Worm (Caenorhabditis elegans): ENCODE measurements around the gene Y39H10B.3.

The Y39H10B.3 gene

ce11 chrV:3706167-3706566, 35.6 kb downstream of the Y39H10B.3 start:
- no peak for TF ChIP-seq lin-39 (tag; optimal IDR thresholded peaks at IDR 0.05)

DNA sequence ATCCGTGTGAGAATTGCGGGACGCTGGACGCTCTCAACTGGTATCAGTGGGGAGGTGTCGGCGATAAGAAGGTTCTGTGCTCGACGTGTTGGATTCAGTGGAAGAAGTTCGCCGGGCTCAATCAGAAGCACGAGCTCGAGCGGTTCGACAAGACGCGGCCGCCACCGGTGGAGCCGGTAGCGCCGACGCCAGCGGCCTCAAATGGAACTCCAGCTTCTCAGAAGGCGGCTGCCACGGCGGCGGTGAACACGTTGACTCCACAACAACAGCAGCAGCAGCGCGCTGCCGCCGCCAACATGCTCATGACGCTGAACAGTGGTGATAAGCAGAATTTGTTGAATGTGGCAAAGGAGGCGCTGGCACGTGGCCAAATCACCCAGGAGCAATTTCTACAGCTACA, 36.3 kb downstream of the Y39H10B.3 start:
- no peak for TF ChIP-seq fkh-10 (GFP tag; optimal IDR thresholded peaks at IDR 0.05)
- TF ChIP-seq ceh-8 (GFP tag; optimal IDR thresholded peaks at IDR 0.05), result peak; percentile 11
- TF ChIP-seq C16A3.4 (tag; optimal IDR thresholded peaks at IDR 0.05), result no peak

DNA sequence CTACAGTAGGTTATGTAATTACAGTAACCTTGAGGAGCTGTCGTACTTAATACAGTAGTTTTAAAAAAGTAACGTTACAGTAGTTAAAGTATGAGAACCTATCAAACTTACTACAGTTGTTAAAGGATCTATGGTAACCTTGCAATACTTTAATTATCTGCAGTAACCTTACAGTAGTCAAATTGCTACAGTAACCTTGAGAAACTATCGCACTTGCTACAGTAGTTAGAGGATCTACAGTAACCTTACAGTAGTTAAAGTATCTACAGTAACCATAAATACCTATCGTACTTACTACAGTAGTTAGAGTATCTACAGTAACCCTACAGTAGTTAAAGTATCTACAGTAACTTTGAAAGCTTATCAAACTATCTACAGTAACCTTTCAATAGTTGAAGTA, 40.9 kb downstream of the Y39H10B.3 start:
- TF ChIP-seq jun-1 (tag; optimal IDR thresholded peaks at IDR 0.05) (no peak), skn-1 (tag; optimal IDR thresholded peaks at IDR 0.05) (no peak), swsn-7 (tag; optimal IDR thresholded peaks at IDR 0.05) (no peak), mdl-1 (tag; optimal IDR thresholded peaks at IDR 0.05) (no peak), mef-2 (tag; optimal IDR thresholded peaks at IDR 0.05) (no peak), xbp-1 (tag; optimal IDR thresholded peaks at IDR 0.05) (no peak), sox-4 (tag; optimal IDR thresholded peaks at IDR 0.05) (no peak), mab-9 (GFP tag; IDR thresholded peaks at IDR 0.05) (no peak), ces-1 (GFP tag; optimal IDR thresholded peaks at IDR 0.05) (no peak), fkh-10 (GFP tag; optimal IDR thresholded peaks at IDR 0.05) (no peak), nhr-76 (tag; optimal IDR thresholded peaks at IDR 0.05) (no peak), nhr-28 (tag; optimal IDR thresholded peaks at IDR 0.05) (no peak), Y116A8C.19 (tag; optimal IDR thresholded peaks at IDR 0.05; ENCODE audit: borderline replicate concordance) (no peak), unc-86 (tag; optimal IDR thresholded peaks at IDR 0.05) (no peak)

DNA sequence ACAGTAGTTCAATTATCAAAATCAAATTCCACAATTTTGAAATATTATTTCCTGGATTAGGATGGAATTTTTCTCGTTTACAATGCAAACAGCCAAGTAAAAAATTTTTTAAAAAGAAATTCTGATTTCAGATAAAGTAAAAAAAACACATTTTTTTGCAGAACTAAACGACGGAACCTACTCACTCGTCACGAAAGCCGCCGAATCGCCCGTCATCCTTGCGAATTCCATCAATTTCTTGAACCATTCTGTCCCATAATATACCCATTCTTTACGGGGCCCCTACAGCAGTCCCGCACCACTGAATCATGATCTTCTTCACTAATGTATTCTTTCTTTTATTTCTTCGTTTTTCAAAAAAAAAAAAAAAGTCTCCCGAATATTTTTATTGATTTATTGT, 41.6 kb downstream of the Y39H10B.3 start:
- TF ChIP-seq tbx-2 (tag; optimal IDR thresholded peaks at IDR 0.05) (peak; percentile 8), lsy-2 (tag; optimal IDR thresholded peaks at IDR 0.05) (peak in 1 of 2 experiments; percentile 1), ztf-4 (tag; optimal IDR thresholded peaks at IDR 0.05) (no peak), fkh-8 (tag; optimal IDR thresholded peaks at IDR 0.05) (peak; percentile 14), lin-39 (tag; optimal IDR thresholded peaks at IDR 0.05) (no peak)

DNA sequence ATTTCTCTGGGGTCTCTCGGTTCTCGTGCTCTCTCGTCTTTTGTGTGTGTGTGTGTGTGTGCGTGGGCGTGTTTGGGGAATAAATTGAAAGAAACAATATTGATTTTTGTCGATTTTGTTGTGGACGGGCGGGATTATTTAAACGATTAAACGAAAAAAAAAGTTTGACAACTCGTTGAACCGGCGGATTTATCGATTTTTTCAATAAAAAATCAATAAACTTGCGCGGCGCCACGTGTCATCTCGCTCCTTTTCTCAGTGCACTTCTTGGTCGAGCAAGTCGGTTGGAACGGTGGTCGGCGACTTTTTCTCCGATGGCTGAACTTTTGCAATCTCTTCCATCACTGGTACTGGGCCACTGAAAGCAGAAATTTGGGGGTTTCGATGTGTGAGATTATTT, 42.4 kb downstream of the Y39H10B.3 start:
- TF ChIP-seq snu-23 (GFP tag; optimal IDR thresholded peaks at IDR 0.05) (peak; percentile 0), isw-1 (GFP tag; IDR thresholded peaks at IDR 0.05) (no peak)

- TF ChIP-seq ceh-90 (tag; optimal IDR thresholded peaks at IDR 0.05), result no peak
- TF ChIP-seq ets-5 (GFP tag; IDR thresholded peaks at IDR 0.05), result 0 out of 2 replicates have a peak, but pooled peaks have one; percentile 74
- peak; percentile 4 for TF ChIP-seq ceh-8 (GFP tag; optimal IDR thresholded peaks at IDR 0.05)
These were observed 44.2 kb downstream of the Y39H10B.3 start for ce11 chrV:3714750-3715149.

DNA sequence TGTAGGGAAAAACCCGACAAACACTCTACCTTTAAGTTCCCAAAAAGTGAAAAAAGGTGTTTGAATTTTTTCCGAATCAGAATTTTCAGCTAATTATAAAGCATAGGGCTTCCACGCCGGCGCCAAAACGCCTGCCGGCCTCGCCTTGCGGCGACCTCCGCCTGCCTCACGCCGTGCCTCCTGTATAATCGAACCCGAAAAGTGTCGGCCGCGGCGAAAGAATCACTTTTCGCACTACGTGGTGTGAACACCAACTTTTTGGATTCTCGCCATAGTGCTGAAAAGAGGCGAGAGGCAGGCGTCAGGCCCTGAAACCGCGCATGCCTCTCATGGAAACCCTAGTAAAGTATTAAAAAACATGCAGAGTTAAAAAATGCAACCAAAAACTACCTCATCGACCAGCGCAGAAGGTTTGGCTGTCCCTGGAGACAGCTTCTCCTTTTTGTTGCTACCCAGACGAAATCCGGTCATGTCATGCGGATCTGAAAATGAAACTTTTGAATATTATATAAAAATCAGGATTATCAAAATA, 45.0 kb downstream of the Y39H10B.3 start, which contains the start of gene nrsn-1:
Gene nrsn-1 (minus strand): TSS at position 482 of the 532 bp plus-strand sequence.
- no peak for TF ChIP-seq unc-130 (tag; optimal IDR thresholded peaks at IDR 0.05)
- TF ChIP-seq hlh-17 (GFP tag; optimal IDR thresholded peaks at IDR 0.05; ENCODE audit: borderline replicate concordance), result peak; percentile 2

ce11 chrV:3716279-3716887, 45.8 kb downstream of the Y39H10B.3 start:
- TF ChIP-seq nhr-20 (tag; optimal IDR thresholded peaks at IDR 0.05), result no peak
- no peak for TF ChIP-seq egl-27 (tag; optimal IDR thresholded peaks at IDR 0.05)
- TF ChIP-seq F16B12.6 (tag; optimal IDR thresholded peaks at IDR 0.05), result no peak
- no peak for TF ChIP-seq nhr-28 (tag; optimal IDR thresholded peaks at IDR 0.05)
- TF ChIP-seq nhr-12 (tag; optimal IDR thresholded peaks at IDR 0.05), result no peak
- peak; percentile 15 for TF ChIP-seq xbp-1 (tag; optimal IDR thresholded peaks at IDR 0.05)
- TF ChIP-seq tlp-1 (tag; optimal IDR thresholded peaks at IDR 0.05), result no peak
- TF ChIP-seq fkh-8 (tag; optimal IDR thresholded peaks at IDR 0.05), result peak; percentile 18
- TF ChIP-seq hlh-4 (tag; optimal IDR thresholded peaks at IDR 0.05), result no peak
- peak in 1 of 3 experiments; percentile 16 for TF ChIP-seq dpl-1 (GFP tag; optimal IDR thresholded peaks at IDR 0.05)
- TF ChIP-seq unc-86 (tag; optimal IDR thresholded peaks at IDR 0.05), result peak; percentile 65
- TF ChIP-seq lin-14 (GFP tag; optimal IDR thresholded peaks at IDR 0.05), result peak; percentile 92
- no peak for TF ChIP-seq mab-9 (GFP tag; IDR thresholded peaks at IDR 0.05)
- TF ChIP-seq egl-13 (tag; optimal IDR thresholded peaks at IDR 0.05), result peak; percentile 62
- TF ChIP-seq swsn-7 (tag; optimal IDR thresholded peaks at IDR 0.05), result peak; percentile 47
- no peak for TF ChIP-seq fos-1 (tag; optimal IDR thresholded peaks at IDR 0.05)
- TF ChIP-seq snpc-4 (tag; optimal IDR thresholded peaks at IDR 0.05), result no peak
- no peak for TF ChIP-seq lin-39 (tag; optimal IDR thresholded peaks at IDR 0.05)
- no peak for TF ChIP-seq blmp-1 (tag; optimal IDR thresholded peaks at IDR 0.05)

Measured in whole organism, L1 larva.